Fruit fly (Drosophila melanogaster) whole organism, embryonic: ENCODE data around the gene CG13896.

Source experiments
- CG10267 ChIP-seq: fragments of 200-800 bp; sonication (Bioruptor generic); optimal IDR thresholded peaks from 2 replicates; lab custom pipeline; 2018; ENCODE audit warnings: missing biosample characterization, mild to moderate bottlenecking, missing genetic modification characterization, moderate library complexity
- CG10543 ChIP-seq: fragments of 200-800 bp; sonication (Bioruptor generic); optimal IDR thresholded peaks from 3 replicates; lab custom pipeline; 2017; ENCODE audit warnings: missing biosample characterization, mild to moderate bottlenecking, missing genetic modification characterization, moderate library complexity
- CG11093 ChIP-seq: fragments of 200-800 bp; sonication (Bioruptor generic); IDR thresholded peaks from 3 replicates; pipeline ENCODE4 v1.3.6; 2022; ENCODE audit warnings: missing biosample characterization, missing genetic modification characterization
- CG12659 ChIP-seq: fragments of 200-800 bp; sonication (Bioruptor generic); optimal IDR thresholded peaks from 3 replicates; lab custom pipeline; 2017; ENCODE audit warnings: mild to moderate bottlenecking, missing biosample characterization, missing genetic modification reagents, missing genetic modification characterization
- CG12769 ChIP-seq: fragments of 200-800 bp; sonication (Bioruptor generic); optimal IDR thresholded peaks from 2 replicates; lab custom pipeline; 2019; ENCODE audit warnings: missing biosample characterization, mild to moderate bottlenecking, missing genetic modification characterization, moderate library complexity
- CG13287 ChIP-seq: fragments of 200-800 bp; sonication (Bioruptor generic); IDR thresholded peaks from 2 replicates; pipeline ENCODE4 v1.3.6; 2022; ENCODE audit warnings: missing biosample characterization, missing genetic modification characterization; ENCODE audit not compliant: partially characterized antibody
- CG13894 ChIP-seq: fragments of 200-800 bp; sonication (Bioruptor generic); optimal IDR thresholded peaks from 3 replicates; lab custom pipeline; 2018; ENCODE audit warnings: missing biosample characterization, mild to moderate bottlenecking, missing genetic modification characterization, moderate library complexity
- CG16813 ChIP-seq: fragments of 200-800 bp; sonication (Bioruptor generic); IDR thresholded peaks from 3 replicates; pipeline ENCODE4 v1.3.6; 2022; ENCODE audit warnings: missing biosample characterization, missing genetic modification characterization; ENCODE audit not compliant: partially characterized antibody
- CG2199 ChIP-seq: fragments of 200-800 bp; sonication (Bioruptor generic); IDR thresholded peaks from 3 replicates; pipeline ENCODE4 v1.3.6; 2022; ENCODE audit warnings: missing biosample characterization, missing genetic modification characterization
- CG2712 ChIP-seq: fragments of 200-800 bp; optimal IDR thresholded peaks from 3 replicates; lab custom pipeline; 2019; ENCODE audit warnings: missing biosample characterization, mild to moderate bottlenecking, missing genetic modification characterization, moderate library complexity
- CG32772 ChIP-seq: fragments of 200-800 bp; sonication (Bioruptor generic); IDR thresholded peaks from 2 replicates; pipeline ENCODE4 v1.3.6; 2022; ENCODE audit warnings: missing biosample characterization, missing genetic modification characterization
- CG4730 ChIP-seq: fragments of 200-800 bp; sonication (Bioruptor generic); IDR thresholded peaks from 2 replicates; pipeline ENCODE4 v1.3.6; 2022; ENCODE audit warnings: missing biosample characterization, missing genetic modification characterization
- CG5245 ChIP-seq: fragments of 200-800 bp; sonication (Bioruptor generic); optimal IDR thresholded peaks from 3 replicates; lab custom pipeline; 2016; ENCODE audit warnings: missing biosample characterization, missing genetic modification characterization
- CG6175 ChIP-seq: fragments of 200-800 bp; sonication (Bioruptor generic); IDR thresholded peaks from 3 replicates; pipeline ENCODE4 v1.3.6; 2022; ENCODE audit warnings: missing biosample characterization, missing genetic modification characterization
- CG6272 ChIP-seq: fragments of 200-800 bp; sonication (Bioruptor generic); IDR thresholded peaks from 2 replicates; pipeline ENCODE4 v1.3.6; 2022; ENCODE audit warnings: missing biosample characterization, missing genetic modification characterization
- CG7987 ChIP-seq: fragments of 200-800 bp; sonication (Bioruptor generic); optimal IDR thresholded peaks from 2 replicates; lab custom pipeline; 2018; ENCODE audit warnings: missing biosample characterization, mild to moderate bottlenecking, missing genetic modification characterization, moderate library complexity
- CG8478 ChIP-seq: fragments of >200 bp; optimal IDR thresholded peaks from 2 replicates; lab custom pipeline; 2018
- CG9797 ChIP-seq: fragments of 200-800 bp; sonication (Bioruptor generic); optimal IDR thresholded peaks from 3 replicates; lab custom pipeline; 2018; ENCODE audit warnings: missing biosample characterization, mild to moderate bottlenecking, missing genetic modification characterization
- CG9932 ChIP-seq: fragments of 200-800 bp; sonication (Bioruptor generic); IDR thresholded peaks from 2 replicates; pipeline ENCODE4 v1.3.6; 2022; ENCODE audit warnings: missing biosample characterization, missing genetic modification characterization
- Dbx ChIP-seq: fragments of 200-800 bp; sonication (Bioruptor generic); IDR thresholded peaks from 3 replicates; pipeline ENCODE4 v1.3.6; 2022; ENCODE audit warnings: missing biosample characterization, missing genetic modification characterization
- Dfd ChIP-seq, 2 experiments: fragments of >200 bp; optimal IDR thresholded peaks; 2 replicates each; lab custom pipeline; 2017; ENCODE audit warnings: missing biosample characterization in 2 of 2, missing genetic modification characterization in 2 of 2
- Doc2 ChIP-seq: fragments of 200-800 bp; sonication (Bioruptor generic); IDR thresholded peaks from 2 replicates; pipeline ENCODE4 v1.3.6; 2022; ENCODE audit warnings: missing biosample characterization, missing genetic modification characterization
- HmgZ ChIP-seq: fragments of 200-800 bp; sonication (Bioruptor generic); optimal IDR thresholded peaks from 2 replicates; lab custom pipeline; 2018; ENCODE audit warnings: missing biosample characterization, mild to moderate bottlenecking, missing genetic modification characterization
- Hr51 ChIP-seq, 2 experiments: fragments of 200-800 bp; sonication (Bioruptor generic); optimal IDR thresholded peaks; 2 replicates in 1 of 2; 3 replicates in 1 of 2; lab custom pipeline; 2016 to 2018; ENCODE audit warnings: missing biosample characterization in 2 of 2, missing genetic modification characterization in 2 of 2, mild to moderate bottlenecking in 1 of 2, moderate library complexity in 1 of 2
- Kr ChIP-seq: fragments of 200-800 bp; sonication (Bioruptor generic); optimal IDR thresholded peaks from 2 replicates; lab custom pipeline; 2017; ENCODE audit warnings: missing biosample characterization, mild to moderate bottlenecking, missing genetic modification characterization
- MESR4 ChIP-seq: fragments of 200-800 bp; sonication (Bioruptor generic); optimal IDR thresholded peaks from 2 replicates; lab custom pipeline; 2018; ENCODE audit warnings: missing biosample characterization, mild to moderate bottlenecking, missing genetic modification characterization, moderate library complexity
- Rfx ChIP-seq: fragments of 200-800 bp; sonication (Bioruptor generic); IDR thresholded peaks from 2 replicates; pipeline ENCODE4 v1.3.6; 2022; ENCODE audit warnings: missing biosample characterization, missing genetic modification characterization
- Sox102F ChIP-seq: fragments of 200-800 bp; sonication (Bioruptor generic); optimal IDR thresholded peaks from 2 replicates; lab custom pipeline; 2018; ENCODE audit warnings: missing biosample characterization, mild to moderate bottlenecking, missing genetic modification characterization, moderate library complexity
- Stat92E ChIP-seq, 3 experiments: fragments of >200 bp in 2 of 3; fragments of 200-800 bp in 1 of 3; sonication (Bioruptor generic) in 1 of 3; optimal IDR thresholded peaks; 2 replicates each; lab custom pipeline; 2017 to 2019; ENCODE audit warnings: missing biosample characterization in 3 of 3, missing genetic modification characterization in 3 of 3, mild to moderate bottlenecking in 1 of 3, moderate library complexity in 1 of 3
- cato ChIP-seq: fragments of 200-800 bp; sonication (Bioruptor generic); optimal IDR thresholded peaks from 2 replicates; lab custom pipeline; 2016; ENCODE audit warnings: missing biosample characterization, missing genetic modification characterization, borderline replicate concordance
- chm ChIP-seq: fragments of 200-800 bp; sonication (Bioruptor generic); IDR thresholded peaks from 2 replicates; pipeline ENCODE4 v1.3.6; 2022; ENCODE audit warnings: missing biosample characterization, missing genetic modification characterization
- crol ChIP-seq: fragments of 200-800 bp; sonication (Bioruptor generic); IDR thresholded peaks from 2 replicates; pipeline ENCODE4 v1.3.6; 2022; ENCODE audit warnings: missing biosample characterization, missing genetic modification characterization
- gcm ChIP-seq: fragments of 200-800 bp; sonication (Bioruptor generic); optimal IDR thresholded peaks from 2 replicates; lab custom pipeline; 2019; ENCODE audit warnings: missing biosample characterization, mild to moderate bottlenecking, missing genetic modification characterization, moderate library complexity
- insv ChIP-seq, 2 experiments: fragments of 200-800 bp; sonication (Bioruptor generic); optimal IDR thresholded peaks; 3 replicates each; lab custom pipeline; 2016 to 2018; ENCODE audit warnings: missing biosample characterization in 2 of 2, missing genetic modification characterization in 2 of 2
- jing ChIP-seq: fragments of 200-800 bp; sonication (Bioruptor generic); optimal IDR thresholded peaks from 2 replicates; lab custom pipeline; 2018; ENCODE audit warnings: missing biosample characterization, mild to moderate bottlenecking, missing genetic modification characterization
- kni ChIP-seq: fragments of 200-800 bp; sonication (Bioruptor generic); optimal IDR thresholded peaks from 3 replicates; lab custom pipeline; 2017; ENCODE audit warnings: mild to moderate bottlenecking, missing biosample characterization, missing genetic modification reagents, missing genetic modification characterization
- mam ChIP-seq: fragments of 200-800 bp; sonication (Bioruptor generic); optimal IDR thresholded peaks from 3 replicates; lab custom pipeline; 2016; ENCODE audit warnings: missing biosample characterization, missing genetic modification characterization
- nau ChIP-seq: fragments of 200-800 bp; sonication (Bioruptor generic); optimal IDR thresholded peaks from 3 replicates; lab custom pipeline; 2017; ENCODE audit warnings: missing biosample characterization, mild to moderate bottlenecking, missing genetic modification characterization, missing genetic modification reagents
- nerfin-2 ChIP-seq: fragments of 200-800 bp; sonication (Bioruptor generic); IDR thresholded peaks from 2 replicates; pipeline ENCODE4 v1.3.6; 2022; ENCODE audit warnings: missing biosample characterization, missing genetic modification characterization; ENCODE audit not compliant: partially characterized antibody
- pros ChIP-seq: fragments of 200-800 bp; sonication (Bioruptor generic); optimal IDR thresholded peaks from 3 replicates; lab custom pipeline; 2019; ENCODE audit warnings: missing biosample characterization, mild to moderate bottlenecking, missing genetic modification characterization, moderate library complexity
- rib ChIP-seq: fragments of 200-800 bp; sonication (Bioruptor generic); IDR thresholded peaks from 2 replicates; pipeline ENCODE4 v1.3.6; 2022; ENCODE audit warnings: missing biosample characterization, missing genetic modification characterization
- sens ChIP-seq: fragments of 200-800 bp; sonication (Bioruptor generic); peaks from one replicate; lab custom pipeline; 2016; ENCODE audit warnings: missing biosample characterization, missing genetic modification characterization
- sqz ChIP-seq: fragments of 200-800 bp; sonication (Bioruptor generic); optimal IDR thresholded peaks from 3 replicates; lab custom pipeline; 2018; ENCODE audit warnings: missing biosample characterization, mild to moderate bottlenecking, missing genetic modification characterization
- sr ChIP-seq: fragments of 200-800 bp; sonication (Bioruptor generic); IDR thresholded peaks from 3 replicates; pipeline ENCODE4 v1.3.6; 2022; ENCODE audit warnings: missing biosample characterization, missing genetic modification characterization
- tio ChIP-seq: fragments of 200-800 bp; sonication (Bioruptor generic); optimal IDR thresholded peaks from 2 replicates; lab custom pipeline; 2017; ENCODE audit warnings: missing biosample characterization, missing genetic modification characterization, inconsistent platforms
- twi ChIP-seq: fragments of 200-800 bp; optimal IDR thresholded peaks from 2 replicates; lab custom pipeline; 2019; ENCODE audit warnings: missing biosample characterization, mild to moderate bottlenecking, missing genetic modification characterization, moderate library complexity
- zfh1 ChIP-seq: fragments of 200-800 bp; sonication (Bioruptor generic); IDR thresholded peaks from 3 replicates; pipeline ENCODE4 v1.3.6; 2022; ENCODE audit warnings: missing biosample characterization, missing genetic modification characterization

The CG13896 gene

dm6 chr3L:733174-733829, 21.7 kb upstream of the CG13896 start:
- TF ChIP-seq Sox102F (GFP tag; lab: Kevin White, UChicago) (no peak), insv (GFP tag; optimal IDR thresholded peaks at IDR 0.05; lab: Kevin White, UChicago) (no peak), sens (peak; percentile 46), nerfin-2 (GFP tag; lab: Robert Waterston, UW) (no peak), tio (no peak), twi (peak; percentile 32), CG10267 (tag; lab: Kevin White, UChicago) (no peak), CG5245 (GFP tag; lab: Kevin White, UChicago) (no peak), CG12659 (GFP tag; lab: Kevin White, UChicago) (no peak), Kr (GFP tag; lab: Kevin White, UChicago) (no peak), Stat92E (GFP tag; optimal IDR thresholded peaks at IDR 0.05; lab: Kevin White, UChicago) (peak in 1 of 3 experiments; percentile 95), CG12769 (peak; percentile 52), kni (GFP tag; lab: Kevin White, UChicago) (peak; percentile 2), CG7987 (GFP tag; lab: Kevin White, UChicago) (no peak), crol (peak; percentile 41; the same call in 1 of the 2 replicates), Doc2 (GFP tag; lab: Robert Waterston, UW) (no peak), CG9932 (no peak), CG9797 (GFP tag; lab: Kevin White, UChicago) (no peak), sr (GFP tag; lab: Robert Waterston, UW) (no peak), rib (GFP tag; lab: Robert Waterston, UW) (no peak), gcm (GFP tag; lab: Kevin White, UChicago) (no peak), CG10543 (GFP tag; lab: Kevin White, UChicago) (peak; percentile 4), cato (GFP tag; lab: Kevin White, UChicago) (no peak), CG11093 (GFP tag; lab: Robert Waterston, UW) (no peak), chm (GFP tag; lab: Robert Waterston, UW) (0 out of 2 replicates have a peak, but pooled peaks have one; percentile 18), mam (GFP tag; lab: Kevin White, UChicago) (no peak), pros (GFP tag; lab: Kevin White, UChicago) (peak; percentile 36), nau (GFP tag; lab: Kevin White, UChicago) (no peak), CG6175 (GFP tag; lab: Robert Waterston, UW) (0 out of 3 replicates have a peak, but pooled peaks have one; percentile 54), CG8478 (lab: Kevin White, UChicago) (no peak), CG2199 (GFP tag; lab: Robert Waterston, UW) (0 out of 3 replicates have a peak, but pooled peaks have one; percentile 53), CG13894 (tag; lab: Kevin White, UChicago) (peak; percentile 12), CG6272 (GFP tag; lab: Robert Waterston, UW) (no peak)

- TF ChIP-seq sqz (GFP tag; lab: Kevin White, UChicago) (peak; percentile 77), pros (GFP tag; lab: Kevin White, UChicago) (peak; percentile 55), Dbx (no peak), Kr (GFP tag; lab: Kevin White, UChicago) (no peak), Dfd (GFP tag; optimal IDR thresholded peaks at IDR 0.05; lab: Kevin White, UChicago) (no peak), jing (GFP tag; lab: Kevin White, UChicago) (no peak), CG32772 (GFP tag; lab: Robert Waterston, UW) (peak; percentile 62; the same call in 1 of the 2 replicates), HmgZ (tag; lab: Kevin White, UChicago) (no peak), Rfx (GFP tag; lab: Robert Waterston, UW) (no peak), kni (GFP tag; lab: Kevin White, UChicago) (peak; percentile 67), CG2199 (GFP tag; lab: Robert Waterston, UW) (0 out of 3 replicates have a peak, but pooled peaks have one; percentile 7), chm (GFP tag; lab: Robert Waterston, UW) (0 out of 2 replicates have a peak, but pooled peaks have one; percentile 37), Stat92E (GFP tag; optimal IDR thresholded peaks at IDR 0.05; lab: Kevin White, UChicago) (no peak), Hr51 (GFP tag; optimal IDR thresholded peaks at IDR 0.05; lab: Kevin White, UChicago) (no peak), MESR4 (GFP tag; lab: Kevin White, UChicago) (no peak), CG16813 (no peak), CG4730 (GFP tag; lab: Robert Waterston, UW) (no peak), CG2712 (tag; lab: Kevin White, UChicago) (no peak), CG12769 (no peak), zfh1 (no peak), CG13287 (GFP tag; lab: Robert Waterston, UW) (no peak)
These were observed 20.8 kb upstream of the CG13896 start for dm6 chr3L:732290-732954.
